Worm (Caenorhabditis elegans): ENCODE data around the gene mtch-1.

mtch-1 gene

DNA sequence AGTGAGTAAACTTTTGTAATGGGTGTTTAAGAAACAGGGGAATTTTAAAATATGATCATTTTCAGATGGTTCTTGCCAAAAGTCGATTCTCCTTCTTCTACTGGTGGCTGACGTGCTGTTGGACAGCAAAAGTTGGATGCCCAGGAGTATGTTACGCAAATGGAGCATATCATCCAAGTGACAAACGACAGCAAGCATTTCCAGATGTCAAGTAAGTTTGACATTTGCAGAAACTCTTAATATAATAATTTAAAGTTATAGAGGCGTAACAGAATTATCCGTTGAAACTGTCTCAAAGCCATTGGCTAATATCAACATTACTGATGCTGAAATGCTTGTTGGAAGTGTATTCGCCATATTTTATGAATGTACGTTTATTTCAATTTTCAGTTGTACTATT, 25.9 kb downstream of the mtch-1 start:
- TF ChIP-seq F13C5.2 (tag; optimal IDR thresholded peaks at IDR 0.05), result no peak
- no peak for TF ChIP-seq ceh-13 (GFP tag; optimal IDR thresholded peaks at IDR 0.05)
- TF ChIP-seq hnd-1 (tag; optimal IDR thresholded peaks at IDR 0.05), result no peak
- TF ChIP-seq scrt-1 (GFP tag; IDR thresholded peaks at IDR 0.05), result no peak
- no peak for TF ChIP-seq ama-1 (optimal IDR thresholded peaks at IDR 0.05)
- TF ChIP-seq tbx-37 (GFP tag; conservative IDR thresholded peaks at IDR 0.05), result no peak
- TF ChIP-seq hmg-4 (GFP tag; optimal IDR thresholded peaks at IDR 0.05), result no peak
- TF ChIP-seq tra-4 (tag; optimal IDR thresholded peaks at IDR 0.05), result no peak
- no peak for TF ChIP-seq flt-1 (GFP tag; IDR thresholded peaks at IDR 0.05)
- TF ChIP-seq ceh-36 (tag; optimal IDR thresholded peaks at IDR 0.05), result no peak
- TF ChIP-seq ets-7 (tag; optimal IDR thresholded peaks at IDR 0.05), result no peak
- no peak for TF ChIP-seq sea-1 (GFP tag; conservative IDR thresholded peaks at IDR 0.05)
- TF ChIP-seq aly-1 (tag; optimal IDR thresholded peaks at IDR 0.05), result no peak

ce11 chrII:7345858-7346257, 28.1 kb downstream of the mtch-1 start:
- TF ChIP-seq ets-7 (tag; optimal IDR thresholded peaks at IDR 0.05), result no peak
- no peak for TF ChIP-seq F13C5.2 (tag; optimal IDR thresholded peaks at IDR 0.05)
- TF ChIP-seq ama-1 (optimal IDR thresholded peaks at IDR 0.05), result no peak
- no peak for TF ChIP-seq tbx-37 (GFP tag; conservative IDR thresholded peaks at IDR 0.05)
- TF ChIP-seq scrt-1 (GFP tag; IDR thresholded peaks at IDR 0.05), result no peak
- TF ChIP-seq ceh-13 (GFP tag; optimal IDR thresholded peaks at IDR 0.05), result no peak
- TF ChIP-seq flt-1 (GFP tag; IDR thresholded peaks at IDR 0.05), result no peak

DNA sequence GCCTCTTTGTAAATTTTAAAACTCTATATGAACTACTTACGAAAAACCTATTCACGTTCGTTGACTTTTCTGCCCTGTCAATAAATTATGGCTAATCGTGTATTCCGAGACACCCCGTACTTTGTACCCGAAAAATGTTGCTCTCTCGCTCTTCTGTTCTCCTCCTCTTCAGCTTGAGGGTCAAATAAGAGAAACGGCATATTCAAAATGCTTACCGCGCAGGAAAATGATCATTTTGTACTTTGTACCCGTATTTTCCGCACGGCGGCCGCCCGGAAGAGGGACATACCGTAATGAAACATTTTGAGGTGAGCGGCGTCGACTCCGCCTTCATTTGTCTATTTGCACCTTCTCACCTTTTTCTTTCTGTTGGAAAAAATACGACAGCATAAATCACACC, 30.3 kb downstream of the mtch-1 start:
- TF ChIP-seq tbx-11 (GFP tag; IDR thresholded peaks at IDR 0.05), result no peak
- no peak for TF ChIP-seq hmg-4 (GFP tag; optimal IDR thresholded peaks at IDR 0.05)
- no peak for TF ChIP-seq sea-1 (GFP tag; conservative IDR thresholded peaks at IDR 0.05)
- TF ChIP-seq tra-4 (tag; optimal IDR thresholded peaks at IDR 0.05), result no peak
- TF ChIP-seq hnd-1 (tag; optimal IDR thresholded peaks at IDR 0.05), result no peak
- TF ChIP-seq B0310.2 (tag; optimal IDR thresholded peaks at IDR 0.05), result no peak
- TF ChIP-seq scrt-1 (GFP tag; IDR thresholded peaks at IDR 0.05), result no peak
- TF ChIP-seq tbx-37 (GFP tag; conservative IDR thresholded peaks at IDR 0.05), result no peak
- TF ChIP-seq hmbx-1 (tag; optimal IDR thresholded peaks at IDR 0.05), result no peak
- TF ChIP-seq ets-7 (tag; optimal IDR thresholded peaks at IDR 0.05), result no peak
- TF ChIP-seq aly-1 (tag; optimal IDR thresholded peaks at IDR 0.05), result no peak
- TF ChIP-seq ceh-36 (tag; optimal IDR thresholded peaks at IDR 0.05), result no peak
- no peak for TF ChIP-seq ceh-13 (GFP tag; optimal IDR thresholded peaks at IDR 0.05)
- no peak for TF ChIP-seq F13C5.2 (tag; optimal IDR thresholded peaks at IDR 0.05)
- no peak for TF ChIP-seq pes-1 (GFP tag; IDR thresholded peaks at IDR 0.05)
- no peak for TF ChIP-seq flt-1 (GFP tag; IDR thresholded peaks at IDR 0.05)

- no peak for TF ChIP-seq hmg-4 (GFP tag; optimal IDR thresholded peaks at IDR 0.05)
- no peak for TF ChIP-seq B0310.2 (tag; optimal IDR thresholded peaks at IDR 0.05)
- TF ChIP-seq tra-4 (tag; optimal IDR thresholded peaks at IDR 0.05), result no peak
- TF ChIP-seq hnd-1 (tag; optimal IDR thresholded peaks at IDR 0.05), result no peak
- no peak for TF ChIP-seq ceh-13 (GFP tag; optimal IDR thresholded peaks at IDR 0.05)
- TF ChIP-seq ama-1 (optimal IDR thresholded peaks at IDR 0.05), result no peak
- no peak for TF ChIP-seq ets-7 (tag; optimal IDR thresholded peaks at IDR 0.05)
- no peak for TF ChIP-seq sea-1 (GFP tag; conservative IDR thresholded peaks at IDR 0.05)
- TF ChIP-seq aly-1 (tag; optimal IDR thresholded peaks at IDR 0.05), result no peak
- no peak for TF ChIP-seq pes-1 (GFP tag; IDR thresholded peaks at IDR 0.05)
- TF ChIP-seq ceh-36 (tag; optimal IDR thresholded peaks at IDR 0.05), result no peak
- TF ChIP-seq hmbx-1 (tag; optimal IDR thresholded peaks at IDR 0.05), result no peak
- TF ChIP-seq flt-1 (GFP tag; IDR thresholded peaks at IDR 0.05), result no peak
- no peak for TF ChIP-seq F13C5.2 (tag; optimal IDR thresholded peaks at IDR 0.05)
Observed at ce11 chrII:7342884-7343283, 31.1 kb downstream of the mtch-1 start.

DNA sequence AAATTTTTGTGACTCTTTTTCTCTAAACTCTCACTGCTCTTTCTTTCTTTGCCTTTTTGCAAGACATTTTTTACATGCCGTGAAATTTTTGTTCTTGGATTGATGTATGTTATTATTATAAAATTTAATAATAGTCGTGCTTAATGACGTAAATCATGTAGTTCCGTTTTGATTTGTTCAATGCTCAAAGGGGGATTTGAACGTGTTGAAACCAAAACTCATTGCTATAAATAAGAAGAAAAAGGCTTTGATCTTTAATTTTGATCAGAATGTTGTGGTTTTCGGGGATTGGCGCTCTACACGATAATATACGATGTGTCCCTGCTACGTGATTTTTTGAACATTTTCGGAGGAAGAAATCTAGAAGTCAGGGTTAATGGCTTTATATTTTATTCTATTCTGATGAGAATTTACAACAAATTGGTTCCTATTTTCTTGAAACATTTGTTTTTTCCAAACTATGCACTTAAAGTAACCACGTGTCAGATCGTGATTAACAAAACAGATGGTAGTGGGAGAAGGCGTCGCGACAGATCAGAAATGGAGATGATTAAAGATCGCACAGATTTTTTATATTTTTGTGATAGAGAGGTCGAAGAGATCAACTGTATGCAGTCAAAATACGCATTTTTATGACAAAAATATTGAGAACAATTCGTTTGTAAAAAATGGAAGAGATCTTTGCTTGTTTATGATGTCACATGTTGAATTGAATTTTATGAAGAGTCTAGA, 32.2 kb downstream of the mtch-1 start:
- TF ChIP-seq ceh-13 (GFP tag; optimal IDR thresholded peaks at IDR 0.05) (no peak), tbx-37 (GFP tag; conservative IDR thresholded peaks at IDR 0.05) (no peak), B0310.2 (tag; optimal IDR thresholded peaks at IDR 0.05) (no peak), hmbx-1 (tag; optimal IDR thresholded peaks at IDR 0.05) (no peak), tra-4 (tag; optimal IDR thresholded peaks at IDR 0.05) (no peak), aly-1 (tag; optimal IDR thresholded peaks at IDR 0.05) (no peak), ets-7 (tag; optimal IDR thresholded peaks at IDR 0.05) (no peak), ama-1 (optimal IDR thresholded peaks at IDR 0.05) (no peak), ceh-36 (tag; optimal IDR thresholded peaks at IDR 0.05) (no peak), sea-1 (GFP tag; conservative IDR thresholded peaks at IDR 0.05) (no peak), pes-1 (GFP tag; IDR thresholded peaks at IDR 0.05) (no peak), flt-1 (GFP tag; IDR thresholded peaks at IDR 0.05) (no peak), tbx-11 (GFP tag; IDR thresholded peaks at IDR 0.05) (no peak), scrt-1 (GFP tag; IDR thresholded peaks at IDR 0.05) (no peak), F13C5.2 (tag; optimal IDR thresholded peaks at IDR 0.05) (no peak), hmg-4 (GFP tag; optimal IDR thresholded peaks at IDR 0.05) (no peak)

DNA sequence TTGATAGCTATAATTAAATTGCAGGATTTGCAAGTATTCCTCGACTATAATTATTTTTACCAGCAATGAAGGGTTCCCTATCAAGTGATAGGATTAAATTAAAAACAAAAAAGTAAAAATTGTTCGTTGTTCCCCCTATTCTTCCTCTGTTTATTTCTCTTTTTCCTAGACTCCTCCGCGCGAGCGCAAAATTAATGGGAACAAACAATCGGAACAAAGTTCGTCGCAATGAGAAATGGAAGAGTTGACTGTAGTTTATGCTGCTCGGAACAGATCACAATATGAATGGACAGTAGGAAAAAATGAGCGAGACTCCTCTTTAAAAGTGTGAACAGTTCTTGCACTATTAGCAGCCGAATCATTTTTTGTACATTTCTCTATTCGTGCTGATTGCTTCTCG, 33.3 kb downstream of the mtch-1 start:
- TF ChIP-seq tra-4 (tag; optimal IDR thresholded peaks at IDR 0.05), result no peak
- TF ChIP-seq ama-1 (optimal IDR thresholded peaks at IDR 0.05), result no peak
- TF ChIP-seq aly-1 (tag; optimal IDR thresholded peaks at IDR 0.05), result no peak
- no peak for TF ChIP-seq tbx-11 (GFP tag; IDR thresholded peaks at IDR 0.05)
- no peak for TF ChIP-seq tbx-37 (GFP tag; conservative IDR thresholded peaks at IDR 0.05)
- no peak for TF ChIP-seq flt-1 (GFP tag; IDR thresholded peaks at IDR 0.05)
- TF ChIP-seq ceh-13 (GFP tag; optimal IDR thresholded peaks at IDR 0.05), result no peak
- TF ChIP-seq sea-1 (GFP tag; conservative IDR thresholded peaks at IDR 0.05), result no peak
- TF ChIP-seq hmbx-1 (tag; optimal IDR thresholded peaks at IDR 0.05), result no peak
- TF ChIP-seq scrt-1 (GFP tag; IDR thresholded peaks at IDR 0.05), result no peak
- TF ChIP-seq ceh-36 (tag; optimal IDR thresholded peaks at IDR 0.05), result no peak
- TF ChIP-seq F13C5.2 (tag; optimal IDR thresholded peaks at IDR 0.05), result no peak
- no peak for TF ChIP-seq pes-1 (GFP tag; IDR thresholded peaks at IDR 0.05)
- no peak for TF ChIP-seq hnd-1 (tag; optimal IDR thresholded peaks at IDR 0.05)
- no peak for TF ChIP-seq B0310.2 (tag; optimal IDR thresholded peaks at IDR 0.05)
- TF ChIP-seq ets-7 (tag; optimal IDR thresholded peaks at IDR 0.05), result no peak
- TF ChIP-seq hmg-4 (GFP tag; optimal IDR thresholded peaks at IDR 0.05), result no peak

DNA sequence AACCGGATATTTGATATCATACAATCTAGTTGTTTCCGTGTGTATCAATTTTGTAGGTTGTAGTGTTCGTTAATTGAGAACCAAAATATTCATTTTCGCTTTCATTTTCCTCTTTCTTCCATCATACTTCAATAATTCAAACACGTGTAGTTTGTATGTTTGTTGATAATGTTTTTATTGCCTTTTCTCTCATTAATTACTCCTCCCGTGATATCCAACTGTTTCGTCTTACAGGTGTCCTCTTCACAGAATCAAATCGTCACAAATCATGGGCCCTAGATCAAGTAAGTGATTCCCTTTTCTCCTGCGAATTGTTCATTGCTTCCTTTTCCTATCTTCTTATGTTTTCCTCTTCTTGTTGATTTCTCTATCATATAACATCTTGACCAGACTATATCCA, 35.0 kb downstream of the mtch-1 start, which contains the start of gene nhr-21:
TSS of gene nhr-21 (plus strand) at position 235 of the 400 bp plus-strand sequence.
- TF ChIP-seq scrt-1 (GFP tag; IDR thresholded peaks at IDR 0.05), result no peak
- no peak for TF ChIP-seq hmg-4 (GFP tag; optimal IDR thresholded peaks at IDR 0.05)
- no peak for TF ChIP-seq hnd-1 (tag; optimal IDR thresholded peaks at IDR 0.05)
- TF ChIP-seq B0310.2 (tag; optimal IDR thresholded peaks at IDR 0.05), result no peak
- TF ChIP-seq tbx-37 (GFP tag; conservative IDR thresholded peaks at IDR 0.05), result no peak
- TF ChIP-seq hmbx-1 (tag; optimal IDR thresholded peaks at IDR 0.05), result no peak
- TF ChIP-seq aly-1 (tag; optimal IDR thresholded peaks at IDR 0.05), result no peak

All from whole organism, early embryonic.